Worm (Caenorhabditis elegans): ENCODE results near the gene F47D12.7.

- TF ChIP-seq Y79H2A.3 (GFP tag; conservative IDR thresholded peaks at IDR 0.05) (no peak), attf-5 (GFP tag; optimal IDR thresholded peaks at IDR 0.05) (no peak), bed-1 (GFP tag; IDR thresholded peaks at IDR 0.05) (no peak), nfya-1 (tag; optimal IDR thresholded peaks at IDR 0.05; ENCODE audit: borderline replicate concordance, insufficient read depth) (no peak)
Observed at ce11 chrIII:6261985-6262384, 33.8 kb downstream of the F47D12.7 start, which contains the start of gene srg-4.
